Worm (Caenorhabditis elegans): ENCODE measurements around the gene sma-2.

DNA sequence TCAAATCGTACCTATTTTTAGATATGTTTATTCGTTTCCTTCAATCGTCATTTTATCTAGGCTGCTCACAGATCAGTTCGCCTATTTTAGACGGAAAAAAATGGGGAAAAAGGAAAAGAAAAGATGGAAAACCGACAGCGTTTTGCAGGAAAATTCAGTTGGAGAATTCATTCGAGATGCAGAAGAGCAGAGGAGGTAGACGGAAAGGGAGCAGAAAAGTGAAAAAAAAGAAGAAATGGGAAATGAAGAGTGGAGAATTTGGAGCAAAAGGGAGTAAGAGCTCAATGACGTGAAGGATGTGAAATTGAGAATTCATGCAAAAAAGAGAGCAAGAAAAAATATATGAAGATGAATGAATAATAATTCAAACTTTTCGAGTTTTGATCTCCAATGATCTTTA is 35.0 kb downstream of the sma-2 start:
- no peak for TF ChIP-seq dao-5 (tag; optimal IDR thresholded peaks at IDR 0.05)
- no peak for TF ChIP-seq him-1 (tag; optimal IDR thresholded peaks at IDR 0.05)
- no peak for TF ChIP-seq W03F9.2 (tag; optimal IDR thresholded peaks at IDR 0.05)
